Fruit fly (Drosophila melanogaster): ENCODE measurements around the gene Tom20.
A peak's percentile ranks its signal among the peaks of the same experiment; 100 is the strongest.

The Tom20 gene

DNA sequence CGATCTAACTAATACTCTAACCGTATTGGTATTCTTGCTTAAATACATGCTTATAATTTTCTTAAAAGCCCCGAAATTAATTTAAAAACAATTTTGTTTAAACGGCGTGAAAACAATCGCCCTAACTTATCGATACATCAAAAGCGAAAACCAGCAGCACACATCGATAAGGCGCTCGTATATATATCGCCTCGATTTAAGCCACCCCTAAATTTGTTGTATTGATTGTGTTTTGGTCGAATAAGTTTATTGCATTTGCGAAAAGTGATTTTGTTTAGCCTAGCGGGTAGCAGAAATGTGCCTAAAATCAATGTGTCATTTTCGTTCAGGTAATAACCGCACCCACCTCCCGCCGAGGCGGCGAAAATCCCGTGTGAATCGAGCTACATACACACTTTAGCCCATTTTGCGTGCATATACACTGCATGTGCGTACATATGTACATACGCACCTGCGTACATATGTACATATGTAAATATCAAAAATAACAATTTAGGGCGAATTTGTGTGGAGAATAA is 8.7 kb upstream of the Tom20 start, which contains the start of the genes CG7646 and Nca (continued):
- TF ChIP-seq BEAF-32 (GFP tag; optimal IDR thresholded peaks at IDR 0.05) (peak; percentile 90), cas (GFP tag; IDR thresholded peaks at IDR 0.05) (no peak), Scr (GFP tag; IDR thresholded peaks at IDR 0.05; ENCODE audit: partially characterized antibody) (peak; percentile 93), onecut (GFP tag; IDR thresholded peaks at IDR 0.05) (peak; percentile 76), Fer3 (tag; optimal IDR thresholded peaks at IDR 0.05) (no peak), CG15479 (GFP tag; optimal IDR thresholded peaks at IDR 0.05) (peak; percentile 25), Rfx (GFP tag; IDR thresholded peaks at IDR 0.05) (no peak; the same call in 1 of the 2 replicates), CG13424 (tag; optimal IDR thresholded peaks at IDR 0.05) (peak; percentile 12), sna (GFP tag; IDR thresholded peaks at IDR 0.05; ENCODE audit: partially characterized antibody) (peak; percentile 85), Dref (GFP tag; IDR thresholded peaks at IDR 0.05) (peak; percentile 91), CG43689 (GFP tag; IDR thresholded peaks at IDR 0.05) (no peak), CG33557 (GFP tag; optimal IDR thresholded peaks at IDR 0.05) (peak; percentile 58), Chrac-16 (GFP tag; optimal IDR thresholded peaks at IDR 0.05) (peak; percentile 7), CG9817 (tag; optimal IDR thresholded peaks at IDR 0.05) (no peak), btn (GFP tag; optimal IDR thresholded peaks at IDR 0.05) (no peak), lilli (GFP tag; optimal IDR thresholded peaks at IDR 0.05) (peak; percentile 17), dati (GFP tag; IDR thresholded peaks at IDR 0.05) (no peak), CG4328 (GFP tag; optimal IDR thresholded peaks at IDR 0.05) (peak; percentile 66), Stat92E (GFP tag; optimal IDR thresholded peaks at IDR 0.05) (no peak), CG13287 (GFP tag; IDR thresholded peaks at IDR 0.05; ENCODE audit: partially characterized antibody) (peak; percentile 94), ranshi (GFP tag; IDR thresholded peaks at IDR 0.05) (peak; percentile 78; the same call in 1 of the 2 replicates), CG3838 (GFP tag; optimal IDR thresholded peaks at IDR 0.05) (no peak), prd (optimal IDR thresholded peaks at IDR 0.05) (no peak), prd (GFP tag; IDR thresholded peaks at IDR 0.05) (no peak), E2f2 (GFP tag; IDR thresholded peaks at IDR 0.05) (peak; percentile 73), eve (GFP tag; optimal IDR thresholded peaks at IDR 0.05) (peak in 1 of 2 experiments; percentile 17), CG31224 (GFP tag; IDR thresholded peaks at IDR 0.05) (no peak), CG3726 (GFP tag; IDR thresholded peaks at IDR 0.05) (no peak), D19B (GFP tag; optimal IDR thresholded peaks at IDR 0.05) (no peak), CG1233 (GFP tag; optimal IDR thresholded peaks at IDR 0.05) (no peak), cad (GFP tag; optimal IDR thresholded peaks at IDR 0.05) (peak; percentile 14), disco-r (GFP tag; optimal IDR thresholded peaks at IDR 0.05) (no peak), CG10267 (tag; optimal IDR thresholded peaks at IDR 0.05) (peak; percentile 36), CG10959 (GFP tag; IDR thresholded peaks at IDR 0.05) (no peak), Sry-δ (GFP tag; optimal IDR thresholded peaks at IDR 0.05) (peak; percentile 92), cg (GFP tag; optimal IDR thresholded peaks at IDR 0.05) (peak; percentile 21), D (optimal IDR thresholded peaks at IDR 0.05) (no peak), D (GFP tag; optimal IDR thresholded peaks at IDR 0.05) (no peak), CG16863 (GFP tag; optimal IDR thresholded peaks at IDR 0.05) (no peak), stwl (tag; optimal IDR thresholded peaks at IDR 0.05) (peak; percentile 76), CoRest (tag; optimal IDR thresholded peaks at IDR 0.05) (no peak), tio (GFP tag; optimal IDR thresholded peaks at IDR 0.05) (no peak), sens (GFP tag) (peak; percentile 86), gem (tag; optimal IDR thresholded peaks at IDR 0.05) (peak; percentile 27), ci (GFP tag; IDR thresholded peaks at IDR 0.05) (no peak), gcm (GFP tag; optimal IDR thresholded peaks at IDR 0.05) (no peak), NC2β (GFP tag; optimal IDR thresholded peaks at IDR 0.05) (no peak), HLH4C (GFP tag; IDR thresholded peaks at IDR 0.05; ENCODE audit: partially characterized antibody) (peak; percentile 89), pb (GFP tag; optimal IDR thresholded peaks at IDR 0.05) (no peak), Doc3 (GFP tag; IDR thresholded peaks at IDR 0.05; ENCODE audit: partially characterized antibody) (peak; percentile 86), ash1 (GFP tag; optimal IDR thresholded peaks at IDR 0.05) (no peak)
